Fruit fly (Drosophila melanogaster) whole organism, embryonic: ENCODE data around the gene CG9471.

ENCODE experiments used
- BEAF-32 ChIP-seq: fragments of 200-800 bp; sonication (Bioruptor generic); optimal IDR thresholded peaks from 3 replicates; lab custom pipeline; 2017; ENCODE audit warnings: missing biosample characterization, missing genetic modification characterization, mild to moderate bottlenecking, moderate library complexity, missing genetic modification reagents
- CG11695 ChIP-seq: fragments of 200-800 bp; sonication (Bioruptor generic); IDR thresholded peaks from 3 replicates; pipeline ENCODE4 v1.3.6; 2022; ENCODE audit warnings: missing biosample characterization, missing genetic modification characterization
- CG12071 ChIP-seq: fragments of 200-800 bp; sonication (Bioruptor generic); optimal IDR thresholded peaks from 3 replicates; lab custom pipeline; 2018; ENCODE audit warnings: missing biosample characterization, mild to moderate bottlenecking, missing genetic modification characterization
- CG12942 ChIP-seq: fragments of 200-800 bp; sonication (Bioruptor generic); optimal IDR thresholded peaks from 3 replicates; lab custom pipeline; 2016; ENCODE audit warnings: missing biosample characterization, missing genetic modification characterization
- CG14710 ChIP-seq: fragments of 200-800 bp; sonication (Bioruptor generic); optimal IDR thresholded peaks from 3 replicates; lab custom pipeline; 2019; ENCODE audit warnings: missing biosample characterization, mild to moderate bottlenecking, missing genetic modification characterization, moderate library complexity
- CG14860 ChIP-seq: fragments of 200-800 bp; sonication (Bioruptor generic); IDR thresholded peaks from 3 replicates; pipeline ENCODE4 v1.3.6; 2022; ENCODE audit warnings: missing biosample characterization, missing genetic modification characterization; ENCODE audit not compliant: partially characterized antibody
- CG15514 ChIP-seq: fragments of 200-800 bp; sonication (Bioruptor generic); optimal IDR thresholded peaks from 3 replicates; lab custom pipeline; 2017; ENCODE audit warnings: missing biosample characterization, missing genetic modification characterization, mild to moderate bottlenecking, moderate library complexity, missing genetic modification reagents
- CG15601 ChIP-seq: fragments of 200-800 bp; sonication (Bioruptor generic); optimal IDR thresholded peaks from 3 replicates; lab custom pipeline; 2019; ENCODE audit warnings: missing biosample characterization, mild to moderate bottlenecking, missing genetic modification characterization, moderate library complexity
- CG17359 ChIP-seq: fragments of 200-800 bp; sonication (Bioruptor generic); optimal IDR thresholded peaks from 3 replicates; lab custom pipeline; 2018; ENCODE audit warnings: missing biosample characterization, mild to moderate bottlenecking, missing genetic modification characterization, moderate library complexity
- CG1792 ChIP-seq: fragments of 200-800 bp; sonication (Bioruptor generic); optimal IDR thresholded peaks from 2 replicates; lab custom pipeline; 2016; ENCODE audit warnings: missing biosample characterization, missing genetic modification characterization
- CG3065 ChIP-seq: fragments of 200-800 bp; sonication (Bioruptor generic); optimal IDR thresholded peaks from 2 replicates; lab custom pipeline; 2016; ENCODE audit warnings: missing biosample characterization, missing genetic modification characterization
- CG32772 ChIP-seq: fragments of 200-800 bp; sonication (Bioruptor generic); IDR thresholded peaks from 2 replicates; pipeline ENCODE4 v1.3.6; 2022; ENCODE audit warnings: missing biosample characterization, missing genetic modification characterization
- CG5245 ChIP-seq: fragments of 200-800 bp; sonication (Bioruptor generic); optimal IDR thresholded peaks from 3 replicates; lab custom pipeline; 2016; ENCODE audit warnings: missing biosample characterization, missing genetic modification characterization
- CG6254 ChIP-seq: fragments of 200-800 bp; sonication (Bioruptor generic); optimal IDR thresholded peaks from 3 replicates; lab custom pipeline; 2017; ENCODE audit warnings: mild to moderate bottlenecking, missing biosample characterization, missing genetic modification reagents, missing genetic modification characterization
- CG7357 ChIP-seq: fragments of 200-800 bp; sonication (Bioruptor generic); IDR thresholded peaks from 3 replicates; pipeline ENCODE4 v1.3.6; 2022; ENCODE audit warnings: missing biosample characterization, missing genetic modification characterization
- CG8924 ChIP-seq: fragments of 200-800 bp; optimal IDR thresholded peaks from 3 replicates; lab custom pipeline; 2019; ENCODE audit warnings: missing biosample characterization, mild to moderate bottlenecking, missing genetic modification characterization, moderate library complexity
- Camta ChIP-seq: fragments of 200-800 bp; sonication (Bioruptor generic); optimal IDR thresholded peaks from 2 replicates; lab custom pipeline; 2016; ENCODE audit warnings: missing biosample characterization, missing genetic modification characterization
- Dad ChIP-seq: fragments of 200-800 bp; sonication (Bioruptor generic); optimal IDR thresholded peaks from 3 replicates; lab custom pipeline; 2016; ENCODE audit warnings: missing biosample characterization, missing genetic modification characterization
- Deaf1 ChIP-seq: fragments of 200-800 bp; optimal IDR thresholded peaks from 3 replicates; lab custom pipeline; 2019; ENCODE audit warnings: missing biosample characterization, mild to moderate bottlenecking, missing genetic modification characterization, moderate library complexity
- HmgD ChIP-seq: fragments of 200-800 bp; sonication (Bioruptor generic); optimal IDR thresholded peaks from 3 replicates; lab custom pipeline; 2016; ENCODE audit warnings: missing biosample characterization, missing genetic modification characterization
- PHDP ChIP-seq: fragments of 200-800 bp; sonication (Bioruptor generic); optimal IDR thresholded peaks from 3 replicates; lab custom pipeline; 2018; ENCODE audit warnings: missing biosample characterization, mild to moderate bottlenecking, missing genetic modification characterization, moderate library complexity
- Sox102F ChIP-seq: fragments of 200-800 bp; sonication (Bioruptor generic); optimal IDR thresholded peaks from 2 replicates; lab custom pipeline; 2018; ENCODE audit warnings: missing biosample characterization, mild to moderate bottlenecking, missing genetic modification characterization, moderate library complexity
- br ChIP-seq: fragments of >200 bp; optimal IDR thresholded peaks from 2 replicates; lab custom pipeline; 2017
- chif ChIP-seq, 2 experiments: fragments of 200-800 bp; sonication (Bioruptor generic); optimal IDR thresholded peaks; 3 replicates each; lab custom pipeline; 2016; ENCODE audit warnings: missing biosample characterization in 2 of 2, missing genetic modification characterization in 2 of 2
- dan ChIP-seq: fragments of 200-800 bp; sonication (Bioruptor generic); IDR thresholded peaks from 2 replicates; pipeline ENCODE4 v1.3.6; 2022; ENCODE audit warnings: missing biosample characterization, missing genetic modification characterization
- danr ChIP-seq: fragments of 200-800 bp; sonication (Bioruptor generic); IDR thresholded peaks from 2 replicates; pipeline ENCODE4 v1.3.6; 2022; ENCODE audit warnings: missing biosample characterization, missing genetic modification characterization
- en ChIP-seq: fragments of 200-800 bp; sonication (Bioruptor generic); optimal IDR thresholded peaks from 2 replicates; lab custom pipeline; 2016; ENCODE audit warnings: missing biosample characterization, missing genetic modification characterization
- exex ChIP-seq: fragments of 200-800 bp; sonication (Bioruptor generic); optimal IDR thresholded peaks from 4 replicates; lab custom pipeline; 2018; ENCODE audit warnings: missing biosample characterization, mild to moderate bottlenecking, missing genetic modification characterization, moderate library complexity
- fd102C ChIP-seq: fragments of 200-800 bp; sonication (Bioruptor generic); optimal IDR thresholded peaks from 2 replicates; lab custom pipeline; 2018; ENCODE audit warnings: missing biosample characterization, mild to moderate bottlenecking, missing genetic modification characterization, moderate library complexity
- fd64A ChIP-seq: fragments of 200-800 bp; sonication (Bioruptor generic); optimal IDR thresholded peaks from 3 replicates; lab custom pipeline; 2018; ENCODE audit warnings: missing biosample characterization, mild to moderate bottlenecking, missing genetic modification characterization
- ftz-f1 ChIP-seq: fragments of 200-800 bp; sonication (Bioruptor generic); optimal IDR thresholded peaks from 2 replicates; lab custom pipeline; 2016; ENCODE audit warnings: missing biosample characterization, missing genetic modification characterization
- gro ChIP-seq: fragments of 200-800 bp; sonication (Bioruptor generic); optimal IDR thresholded peaks from 2 replicates; lab custom pipeline; 2016; ENCODE audit warnings: missing biosample characterization, missing genetic modification characterization
- gsb ChIP-seq: fragments of 200-800 bp; sonication (Bioruptor generic); IDR thresholded peaks from 2 replicates; pipeline ENCODE4 v1.3.6; 2022; ENCODE audit warnings: missing biosample characterization, missing genetic modification characterization
- her ChIP-seq: fragments of 200-800 bp; sonication (Bioruptor generic); optimal IDR thresholded peaks from 2 replicates; lab custom pipeline; 2016; ENCODE audit warnings: missing biosample characterization, missing genetic modification characterization
- ind ChIP-seq: fragments of 200-800 bp; sonication (Bioruptor generic); optimal IDR thresholded peaks from 3 replicates; lab custom pipeline; 2016; ENCODE audit warnings: missing biosample characterization, missing genetic modification characterization
- jing ChIP-seq: fragments of 200-800 bp; sonication (Bioruptor generic); optimal IDR thresholded peaks from 2 replicates; lab custom pipeline; 2018; ENCODE audit warnings: missing biosample characterization, mild to moderate bottlenecking, missing genetic modification characterization
- lmd ChIP-seq: fragments of 200-800 bp; sonication (Bioruptor generic); IDR thresholded peaks from 2 replicates; pipeline ENCODE4 v1.3.6; 2022; ENCODE audit warnings: missing biosample characterization, missing genetic modification characterization
- mam ChIP-seq: fragments of 200-800 bp; sonication (Bioruptor generic); optimal IDR thresholded peaks from 3 replicates; lab custom pipeline; 2016; ENCODE audit warnings: missing biosample characterization, missing genetic modification characterization
- nau ChIP-seq: fragments of 200-800 bp; sonication (Bioruptor generic); optimal IDR thresholded peaks from 3 replicates; lab custom pipeline; 2017; ENCODE audit warnings: missing biosample characterization, mild to moderate bottlenecking, missing genetic modification characterization, missing genetic modification reagents
- pb ChIP-seq: fragments of 200-800 bp; sonication (Bioruptor generic); optimal IDR thresholded peaks from 3 replicates; lab custom pipeline; 2016; ENCODE audit warnings: missing biosample characterization, missing genetic modification characterization
- pnt ChIP-seq: fragments of 200-800 bp; sonication (Bioruptor generic); optimal IDR thresholded peaks from 3 replicates; lab custom pipeline; 2016; ENCODE audit warnings: missing biosample characterization, missing genetic modification characterization
- salm ChIP-seq: fragments of 200-800 bp; sonication (Bioruptor generic); optimal IDR thresholded peaks from 2 replicates; lab custom pipeline; 2018; ENCODE audit warnings: missing biosample characterization, mild to moderate bottlenecking, missing genetic modification characterization
- slbo ChIP-seq: fragments of 200-800 bp; sonication (Bioruptor generic); IDR thresholded peaks from 2 replicates; pipeline ENCODE4 v1.3.6; 2022; ENCODE audit warnings: missing biosample characterization, missing genetic modification characterization
- sob ChIP-seq: fragments of 200-800 bp; sonication (Bioruptor generic); IDR thresholded peaks from 2 replicates; pipeline ENCODE4 v1.3.6; 2022; ENCODE audit warnings: missing biosample characterization, missing genetic modification characterization
- sqz ChIP-seq: fragments of 200-800 bp; sonication (Bioruptor generic); optimal IDR thresholded peaks from 3 replicates; lab custom pipeline; 2018; ENCODE audit warnings: missing biosample characterization, mild to moderate bottlenecking, missing genetic modification characterization
- stc ChIP-seq: fragments of 200-800 bp; sonication (Bioruptor generic); IDR thresholded peaks from 2 replicates; pipeline ENCODE4 v1.3.6; 2022; ENCODE audit warnings: missing biosample characterization, missing genetic modification characterization
- trem ChIP-seq: fragments of 200-800 bp; optimal IDR thresholded peaks from 3 replicates; lab custom pipeline; 2019; ENCODE audit warnings: missing biosample characterization, mild to moderate bottlenecking, missing genetic modification characterization, moderate library complexity
- unpg ChIP-seq: fragments of 200-800 bp; sonication (Bioruptor generic); optimal IDR thresholded peaks from 3 replicates; lab custom pipeline; 2018; ENCODE audit warnings: missing biosample characterization, mild to moderate bottlenecking, missing genetic modification characterization, moderate library complexity
- zfh1 ChIP-seq: fragments of 200-800 bp; sonication (Bioruptor generic); IDR thresholded peaks from 3 replicates; pipeline ENCODE4 v1.3.6; 2022; ENCODE audit warnings: missing biosample characterization, missing genetic modification characterization

The CG9471 gene

dm6 chr3R:9767620-9768592, 3.4 kb downstream of the CG9471 start, which contains the start of gene Naa80 (continued):
- no peak for TF ChIP-seq jing (GFP tag; lab: Kevin White, UChicago)
- peak; percentile 35 for TF ChIP-seq Camta (GFP tag; lab: Kevin White, UChicago)
- no peak for TF ChIP-seq CG6254
- TF ChIP-seq ind (GFP tag; lab: Kevin White, UChicago): peak; percentile 72
- TF ChIP-seq unpg (GFP tag; lab: Kevin White, UChicago): peak; percentile 37
- peak; percentile 36 for TF ChIP-seq CG3065
- peak; percentile 88 for TF ChIP-seq slbo (GFP tag; lab: Robert Waterston, UW)
- peak; percentile 49 for TF ChIP-seq exex
- TF ChIP-seq lmd (GFP tag; lab: Robert Waterston, UW): peak; percentile 55; the same call in 1 of the 2 replicates
- peak; percentile 48 for TF ChIP-seq pb (GFP tag; lab: Kevin White, UChicago)
- peak; percentile 88 for TF ChIP-seq ftz-f1
- TF ChIP-seq stc (GFP tag; lab: Robert Waterston, UW): no peak
- TF ChIP-seq fd64A: no peak
- TF ChIP-seq sob (GFP tag; lab: Robert Waterston, UW): peak; percentile 86
- TF ChIP-seq CG5245 (GFP tag; lab: Kevin White, UChicago): peak; percentile 21
- peak; percentile 85 for TF ChIP-seq HmgD (GFP tag; lab: Kevin White, UChicago)
- peak; percentile 88 for TF ChIP-seq trem (tag; lab: Kevin White, UChicago)
- peak; percentile 53 for TF ChIP-seq Deaf1 (tag; lab: Kevin White, UChicago)
- TF ChIP-seq gro (GFP tag; lab: Kevin White, UChicago): peak; percentile 90
- peak; percentile 35 for TF ChIP-seq PHDP (tag; lab: Kevin White, UChicago)
- peak; percentile 69 for TF ChIP-seq CG12942 (GFP tag; lab: Kevin White, UChicago)
- TF ChIP-seq danr (GFP tag; lab: Robert Waterston, UW): 0 out of 2 replicates have a peak, but pooled peaks have one; percentile 6
- TF ChIP-seq salm (tag; lab: Kevin White, UChicago): no peak
- peak; percentile 84 for TF ChIP-seq her (GFP tag; lab: Kevin White, UChicago)
- TF ChIP-seq CG15601 (tag; lab: Kevin White, UChicago): peak; percentile 22
- no peak for TF ChIP-seq sqz (GFP tag; lab: Kevin White, UChicago)
- TF ChIP-seq CG15514 (GFP tag; lab: Kevin White, UChicago): peak; percentile 83
- TF ChIP-seq BEAF-32 (GFP tag; lab: Kevin White, UChicago): peak; percentile 56
- peak; percentile 44 for TF ChIP-seq pnt (GFP tag; lab: Kevin White, UChicago)
- peak; percentile 43 for TF ChIP-seq CG14710 (tag; lab: Kevin White, UChicago)
- no peak for TF ChIP-seq en (GFP tag; lab: Kevin White, UChicago)
- TF ChIP-seq mam (GFP tag; lab: Kevin White, UChicago): peak; percentile 82
- TF ChIP-seq fd102C (GFP tag; lab: Kevin White, UChicago): no peak
- peak; percentile 64 for TF ChIP-seq zfh1 (GFP tag; lab: Robert Waterston, UW)
- TF ChIP-seq CG14860 (GFP tag; lab: Robert Waterston, UW): no peak
- peak; percentile 24; the same call in 1 of the 2 replicates for TF ChIP-seq CG32772
- TF ChIP-seq chif (GFP tag; optimal IDR thresholded peaks at IDR 0.05; lab: Kevin White, UChicago): peak; percentile 12 to 72
- TF ChIP-seq CG12071 (GFP tag; lab: Kevin White, UChicago): peak; percentile 32
- TF ChIP-seq CG8924 (tag; lab: Kevin White, UChicago): peak; percentile 60
- TF ChIP-seq Sox102F (GFP tag; lab: Kevin White, UChicago): no peak
- TF ChIP-seq br (lab: Kevin White, UChicago): no peak
- TF ChIP-seq dan: no peak
- no peak for TF ChIP-seq CG11695
- peak; percentile 69 for TF ChIP-seq Dad
- no peak; the same call in 1 of the 2 replicates for TF ChIP-seq gsb
- TF ChIP-seq CG1792 (GFP tag; lab: Kevin White, UChicago): peak; percentile 25
- TF ChIP-seq CG17359 (tag; lab: Kevin White, UChicago): peak; percentile 26
- TF ChIP-seq CG7357 (GFP tag; lab: Robert Waterston, UW): no peak
- no peak for TF ChIP-seq nau
